Worm (Caenorhabditis elegans) whole organism, midembryonic: ENCODE measurements around the gene F56C3.9.

Source experiments
- flt-1 ChIP-seq: fragments of 200-800 bp; sonication (Bioruptor generic); IDR thresholded peaks from 2 replicates; pipeline ENCODE4 v1.3.6; 2022; ENCODE audit warnings: missing genetic modification characterization, missing compliant biosample characterization
- ztf-29 ChIP-seq: fragments of 200-800 bp; sonication (Bioruptor generic); IDR thresholded peaks from 2 replicates; pipeline ENCODE4 v1.3.6; 2022; ENCODE audit warnings: missing genetic modification reagents, missing genetic modification characterization, missing compliant biosample characterization

DNA sequence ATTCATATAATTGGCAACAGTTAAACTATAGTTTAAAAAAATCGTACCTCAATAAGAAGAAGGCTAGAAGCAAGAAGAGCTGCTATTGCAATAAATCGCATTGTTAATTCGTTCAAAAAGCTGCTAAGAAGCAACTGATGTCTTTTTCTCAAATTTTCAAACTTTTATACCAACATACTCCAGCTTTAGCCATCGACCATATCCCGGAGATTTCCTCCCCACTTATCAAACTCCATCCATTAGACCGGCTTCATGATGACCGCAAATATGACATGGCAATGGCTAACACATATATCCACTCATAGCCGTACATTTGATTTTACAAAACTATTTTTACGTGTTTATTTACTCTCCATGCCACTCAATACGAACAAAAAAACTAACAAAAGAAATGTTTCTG, 16.8 kb upstream of the F56C3.9 start, which contains the start of gene abu-2:
- TF ChIP-seq flt-1 (GFP tag; lab: Robert Waterston, UW) (no peak), ztf-29 (GFP tag; lab: Robert Waterston, UW) (no peak)
